Worm (Caenorhabditis elegans) whole organism, L4 larva: ENCODE data around the gene C50C3.5.

Experiments
- D1046.2 ChIP-seq: fragments of 200-800 bp; sonication (Bioruptor generic); IDR thresholded peaks from 2 replicates; pipeline ENCODE4 v1.3.6; 2022; ENCODE audit warnings: missing genetic modification characterization, missing compliant biosample characterization
- F37D6.2 ChIP-seq: sonication (generic microtip); optimal IDR thresholded peaks from 2 replicates; lab custom pipeline; 2016; ENCODE audit warnings: mild to moderate bottlenecking, missing genetic modification characterization, missing compliant biosample characterization
- T26A8.4 ChIP-seq: fragments of 200-800 bp; sonication (Bioruptor generic); IDR thresholded peaks from 2 replicates; pipeline ENCODE4 v1.3.6; 2022; ENCODE audit warnings: missing genetic modification characterization, missing compliant biosample characterization
- Y105C5A.15 ChIP-seq: fragments of 200-800 bp; sonication (Bioruptor generic); IDR thresholded peaks from 2 replicates; pipeline ENCODE4 v1.3.6; 2022; ENCODE audit warnings: missing genetic modification characterization, missing compliant biosample characterization
- Y75B8A.6 ChIP-seq: fragments of 200-800 bp; sonication (Bioruptor generic); IDR thresholded peaks from 2 replicates; pipeline ENCODE4 v1.3.6; 2022; ENCODE audit warnings: missing genetic modification reagents, missing genetic modification characterization, missing compliant biosample characterization
- ZK337.2 ChIP-seq: fragments of 200-800 bp; sonication (Bioruptor generic); IDR thresholded peaks from 2 replicates; pipeline ENCODE4 v1.3.6; 2022; ENCODE audit warnings: missing genetic modification reagents, missing genetic modification characterization, missing compliant biosample characterization
- ZK546.5 ChIP-seq, 2 experiments: sonication (generic microtip); optimal IDR thresholded peaks; 2 replicates each; lab custom pipeline; 2017; ENCODE audit warnings: missing biosample characterization in 2 of 2, missing genetic modification characterization in 2 of 2
- aly-2 ChIP-seq: sonication (generic microtip); optimal IDR thresholded peaks from 2 replicates; lab custom pipeline; 2018; ENCODE audit warnings: missing biosample characterization, missing genetic modification characterization
- ama-1 ChIP-seq: fragments of 150-350 bp; optimal IDR thresholded peaks from 2 replicates; lab custom pipeline; 2014; ENCODE audit warnings: inconsistent platforms, mixed read lengths
- ceh-28 ChIP-seq: fragments of 150-350 bp; optimal IDR thresholded peaks from 2 replicates; lab custom pipeline; 2014; ENCODE audit warnings: missing biosample characterization, missing genetic modification reagents, missing genetic modification characterization
- ceh-62 ChIP-seq: sonication (generic microtip); optimal IDR thresholded peaks from 2 replicates; lab custom pipeline; 2017; ENCODE audit warnings: missing biosample characterization, missing genetic modification characterization
- ces-1 ChIP-seq: fragments of 150-350 bp; sonication (generic microtip); optimal IDR thresholded peaks from 4 replicates; lab custom pipeline; 2014; ENCODE audit warnings: missing biosample characterization, missing genetic modification reagents, missing genetic modification characterization
- cey-2 ChIP-seq: sonication (generic microtip); optimal IDR thresholded peaks from 3 replicates; lab custom pipeline; 2017; ENCODE audit warnings: missing genetic modification characterization, mild to moderate bottlenecking, missing compliant biosample characterization, antibody characterized with exemption, borderline replicate concordance; ENCODE audit not compliant: insufficient read depth
- daf-16 ChIP-seq, 3 experiments: sonication (generic microtip); optimal IDR thresholded peaks; 2 replicates each; lab custom pipeline; 2016 to 2017; ENCODE audit warnings: missing genetic modification characterization in 3 of 3, missing genetic modification reagents in 3 of 3, mild to moderate bottlenecking in 2 of 3, missing compliant biosample characterization in 2 of 3, missing biosample characterization in 1 of 3, moderate library complexity in 1 of 3
- daf-19 ChIP-seq: fragments of 200-800 bp; sonication (Bioruptor generic); conservative IDR thresholded peaks from 2 replicates; pipeline ENCODE4 v1.3.6; 2022; ENCODE audit warnings: missing genetic modification characterization, missing compliant biosample characterization
- dmd-6 ChIP-seq: fragments of 200-800 bp; sonication (Bioruptor generic); IDR thresholded peaks from 2 replicates; pipeline ENCODE4 v1.3.6; 2022; ENCODE audit warnings: missing genetic modification reagents, missing genetic modification characterization, missing compliant biosample characterization
- dmd-9 ChIP-seq: fragments of 200-800 bp; sonication (Bioruptor generic); IDR thresholded peaks from 2 replicates; pipeline ENCODE4 v1.3.6; 2022; ENCODE audit warnings: missing genetic modification reagents, missing genetic modification characterization, missing compliant biosample characterization
- dpl-1 ChIP-seq: fragments of 150-350 bp; optimal IDR thresholded peaks from 2 replicates; lab custom pipeline; 2014; ENCODE audit warnings: missing biosample characterization, missing genetic modification reagents, missing genetic modification characterization
- dve-1 ChIP-seq: sonication (generic microtip); optimal IDR thresholded peaks from 2 replicates; lab custom pipeline; 2017; ENCODE audit warnings: antibody characterized with exemption, mild to moderate bottlenecking, missing genetic modification characterization, missing compliant biosample characterization; ENCODE audit not compliant: insufficient read depth
- egl-43 ChIP-seq: fragments of 200-800 bp; sonication (Bioruptor generic); IDR thresholded peaks from 2 replicates; pipeline ENCODE4 v1.3.6; 2022; ENCODE audit warnings: missing genetic modification reagents, missing genetic modification characterization, missing compliant biosample characterization
- hlh-11 ChIP-seq: fragments of 200-800 bp; sonication (Bioruptor generic); optimal IDR thresholded peaks from 2 replicates; lab custom pipeline; 2018; ENCODE audit warnings: mild to moderate bottlenecking, missing genetic modification characterization, missing compliant biosample characterization
- hmg-1.1 ChIP-seq: fragments of 200-800 bp; sonication (Bioruptor generic); IDR thresholded peaks from 2 replicates; pipeline ENCODE4 v1.3.6; 2022; ENCODE audit warnings: missing genetic modification reagents, missing genetic modification characterization, missing compliant biosample characterization
- jun-1 ChIP-seq: fragments of 150-350 bp; optimal IDR thresholded peaks from 2 replicates; lab custom pipeline; 2014; ENCODE audit warnings: missing biosample characterization, missing genetic modification reagents, missing genetic modification characterization
- lim-7 ChIP-seq: fragments of 200-800 bp; sonication (Bioruptor generic); IDR thresholded peaks from 2 replicates; pipeline ENCODE4 v1.3.6; 2022; ENCODE audit warnings: missing genetic modification characterization, missing compliant biosample characterization
- lin-1 ChIP-seq: fragments of 200-800 bp; sonication (Bioruptor generic); IDR thresholded peaks from 2 replicates; pipeline ENCODE4 v1.3.6; 2022; ENCODE audit warnings: missing genetic modification reagents, missing genetic modification characterization, missing compliant biosample characterization
- lin-15B ChIP-seq: fragments of 150-350 bp; sonication (generic microtip); optimal IDR thresholded peaks from 3 replicates; lab custom pipeline; 2014; ENCODE audit warnings: missing biosample characterization, missing genetic modification characterization
- lin-29 ChIP-seq: fragments of 200-800 bp; sonication (Bioruptor generic); IDR thresholded peaks from 2 replicates; pipeline ENCODE4 v1.3.6; 2022; ENCODE audit warnings: missing genetic modification reagents, missing genetic modification characterization, missing compliant biosample characterization
- lin-39 ChIP-seq: fragments of 150-350 bp; optimal IDR thresholded peaks from 2 replicates; lab custom pipeline; 2014; ENCODE audit warnings: missing biosample characterization, missing genetic modification reagents, missing genetic modification characterization
- lir-3 ChIP-seq: sonication (generic microtip); optimal IDR thresholded peaks from 2 replicates; lab custom pipeline; 2016; ENCODE audit warnings: mild to moderate bottlenecking, missing genetic modification characterization, missing compliant biosample characterization
- mes-2 ChIP-seq: sonication (generic microtip); optimal IDR thresholded peaks from 2 replicates; lab custom pipeline; 2016; ENCODE audit warnings: missing genotype, mild to moderate bottlenecking, missing genetic modification characterization, missing compliant biosample characterization; ENCODE audit not compliant: poor library complexity, severe bottlenecking
- mxl-2 ChIP-seq: fragments of 200-800 bp; sonication (Bioruptor generic); conservative IDR thresholded peaks from 2 replicates; pipeline ENCODE4 v1.3.6; 2022; ENCODE audit warnings: missing genetic modification reagents, missing genetic modification characterization, missing compliant biosample characterization
- nhr-10 ChIP-seq: fragments of 150-350 bp; optimal IDR thresholded peaks from 2 replicates; lab custom pipeline; 2014; ENCODE audit warnings: missing biosample characterization, missing genetic modification characterization
- nhr-102 ChIP-seq: sonication (generic microtip); optimal IDR thresholded peaks from 2 replicates; lab custom pipeline; 2016; ENCODE audit warnings: mild to moderate bottlenecking, missing genetic modification characterization, moderate library complexity, missing compliant biosample characterization
- nhr-237 ChIP-seq: sonication (generic microtip); optimal IDR thresholded peaks from 2 replicates; lab custom pipeline; 2017; ENCODE audit warnings: missing biosample characterization, missing genetic modification characterization
- nhr-28 ChIP-seq: fragments of 150-350 bp; optimal IDR thresholded peaks from 2 replicates; lab custom pipeline; 2014; ENCODE audit warnings: missing biosample characterization, missing genetic modification characterization
- nhr-42 ChIP-seq: fragments of 200-800 bp; sonication (Bioruptor generic); IDR thresholded peaks from 2 replicates; pipeline ENCODE4 v1.3.6; 2022; ENCODE audit warnings: missing genetic modification characterization, missing compliant biosample characterization
- nhr-48 ChIP-seq: sonication (generic microtip); optimal IDR thresholded peaks from 2 replicates; lab custom pipeline; 2016; ENCODE audit warnings: mild to moderate bottlenecking, missing genetic modification characterization, missing compliant biosample characterization
- nhr-77 ChIP-seq: fragments of 150-350 bp; optimal IDR thresholded peaks from 2 replicates; lab custom pipeline; 2014; ENCODE audit warnings: missing biosample characterization, missing genetic modification characterization
- rbr-2 ChIP-seq: sonication (generic microtip); optimal IDR thresholded peaks from 2 replicates; lab custom pipeline; 2016; ENCODE audit warnings: missing genotype, missing genetic modification characterization, missing compliant biosample characterization
- saeg-2 ChIP-seq: fragments of 200-800 bp; sonication (Bioruptor generic); IDR thresholded peaks from 2 replicates; pipeline ENCODE4 v1.3.6; 2022; ENCODE audit warnings: missing genetic modification reagents, missing genetic modification characterization, missing compliant biosample characterization
- sdz-12 ChIP-seq: fragments of 200-800 bp; sonication (Bioruptor generic); optimal IDR thresholded peaks from 2 replicates; lab custom pipeline; 2018; ENCODE audit warnings: mild to moderate bottlenecking, missing genetic modification characterization, missing compliant biosample characterization
- set-16 ChIP-seq: fragments of 200-800 bp; sonication (Bioruptor generic); IDR thresholded peaks from 2 replicates; pipeline ENCODE4 v1.3.6; 2022; ENCODE audit warnings: missing genetic modification reagents, missing genetic modification characterization, missing compliant biosample characterization
- skn-1 ChIP-seq: fragments of 150-350 bp; optimal IDR thresholded peaks from 2 replicates; lab custom pipeline; 2014; ENCODE audit warnings: missing biosample characterization, missing genetic modification characterization
- snpc-1.2 ChIP-seq: fragments of 200-800 bp; sonication (Bioruptor generic); IDR thresholded peaks from 2 replicates; pipeline ENCODE4 v1.3.6; 2022; ENCODE audit warnings: missing genetic modification reagents, missing genetic modification characterization, missing compliant biosample characterization
- spr-1 ChIP-seq: sonication (generic microtip); optimal IDR thresholded peaks from 2 replicates; lab custom pipeline; 2016; ENCODE audit warnings: mild to moderate bottlenecking, missing genetic modification characterization, missing compliant biosample characterization
- zfp-2 ChIP-seq: sonication (generic microtip); optimal IDR thresholded peaks from 2 replicates; lab custom pipeline; 2016; ENCODE audit warnings: mild to moderate bottlenecking, missing genetic modification characterization, missing compliant biosample characterization
- zip-11 ChIP-seq: fragments of 200-800 bp; sonication (Bioruptor generic); IDR thresholded peaks from 2 replicates; pipeline ENCODE4 v1.3.6; 2022; ENCODE audit warnings: missing genetic modification characterization, missing compliant biosample characterization
- zip-2 ChIP-seq: fragments of 150-350 bp; optimal IDR thresholded peaks from 2 replicates; lab custom pipeline; 2014; ENCODE audit warnings: missing biosample characterization, missing genetic modification characterization
- ztf-7 ChIP-seq: fragments of 150-350 bp; optimal IDR thresholded peaks from 2 replicates; lab custom pipeline; 2014; ENCODE audit warnings: missing biosample characterization, missing genetic modification characterization

Gene C50C3.5

DNA sequence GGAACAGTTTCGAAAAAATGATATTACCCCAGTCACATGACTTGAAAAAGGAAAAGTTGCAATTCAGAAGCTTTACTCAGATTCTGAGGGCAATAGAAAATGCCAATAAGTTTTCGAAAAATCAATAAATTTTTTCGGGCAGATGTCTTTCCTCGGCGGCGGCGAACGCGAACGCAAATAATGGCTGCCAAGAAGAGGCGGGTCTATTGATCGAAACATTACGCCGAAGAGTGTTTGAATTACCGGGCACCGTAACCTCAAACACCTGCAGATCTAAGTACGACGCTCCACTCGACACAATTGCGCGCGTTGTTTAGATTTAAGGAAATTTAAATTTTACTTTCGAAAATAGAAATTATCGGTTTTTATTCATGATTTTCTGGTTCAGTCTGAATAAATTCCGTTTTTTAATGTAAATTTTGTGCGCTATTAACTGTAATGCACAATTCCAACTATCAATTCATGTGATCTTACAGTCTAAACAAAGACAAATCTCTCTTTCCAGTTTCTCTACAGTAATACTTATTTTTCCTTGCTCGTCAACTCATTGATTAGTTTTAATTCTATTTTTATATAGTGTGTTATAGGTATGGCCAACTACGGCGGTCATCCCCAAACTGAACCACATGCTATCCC is 15.1 kb upstream of the C50C3.5 start, which contains the start of gene prp-8:
TSS of gene prp-8 (plus strand) at position 586 of the 636 bp plus-strand sequence.
- TF ChIP-seq dve-1: peak; percentile 92
- TF ChIP-seq zfp-2 (tag; lab: Kevin White, UChicago): peak; percentile 75
- no peak for TF ChIP-seq zip-11 (GFP tag; lab: Robert Waterston, UW)
- TF ChIP-seq ceh-28 (tag; lab: Kevin White, UChicago): peak; percentile 77
- TF ChIP-seq cey-2 (tag; lab: Kevin White, UChicago): no peak
- no peak for TF ChIP-seq D1046.2 (GFP tag; lab: Robert Waterston, UW)
- TF ChIP-seq egl-43: peak; percentile 53; the same call in 1 of the 2 replicates
- TF ChIP-seq set-16 (GFP tag; lab: Robert Waterston, UW): no peak
- 0 out of 2 replicates have a peak, but pooled peaks have one; percentile 26 for TF ChIP-seq nhr-42 (GFP tag; lab: Robert Waterston, UW)
- TF ChIP-seq nhr-102 (tag; lab: Kevin White, UChicago): peak; percentile 20
- no peak for TF ChIP-seq skn-1
- peak; percentile 74 for TF ChIP-seq T26A8.4 (GFP tag; lab: Robert Waterston, UW)
- peak in 1 of 2 experiments; percentile 94 for TF ChIP-seq ZK546.5 (tag; optimal IDR thresholded peaks at IDR 0.05; lab: Kevin White, UChicago)
- peak; percentile 58; the same call in 1 of the 2 replicates for TF ChIP-seq Y75B8A.6 (GFP tag; lab: Robert Waterston, UW)
- TF ChIP-seq aly-2 (tag; lab: Kevin White, UChicago): no peak
- no peak for TF ChIP-seq Y105C5A.15 (GFP tag; lab: Robert Waterston, UW)
- no peak for TF ChIP-seq nhr-237 (tag; lab: Kevin White, UChicago)
- TF ChIP-seq nhr-10 (tag; lab: Kevin White, UChicago): no peak
- TF ChIP-seq dmd-6 (GFP tag; lab: Robert Waterston, UW): peak; percentile 68
- peak; percentile 29 for TF ChIP-seq lin-15B (tag; lab: Kevin White, UChicago)
- no peak for TF ChIP-seq sdz-12 (GFP tag; lab: Kevin White, UChicago)
- TF ChIP-seq hmg-1.1 (GFP tag; lab: Robert Waterston, UW): peak; percentile 76
- no peak for TF ChIP-seq mxl-2 (GFP tag; lab: Robert Waterston, UW)
- no peak for TF ChIP-seq saeg-2 (GFP tag; lab: Robert Waterston, UW)
- TF ChIP-seq zip-2 (tag; lab: Kevin White, UChicago): no peak
- TF ChIP-seq ces-1 (GFP tag; lab: Kevin White, UChicago): no peak
- peak; percentile 85 for TF ChIP-seq rbr-2 (tag; lab: Kevin White, UChicago)
- peak; percentile 69 for TF ChIP-seq nhr-77
- no peak for TF ChIP-seq lin-39 (tag; lab: Kevin White, UChicago)
- peak; percentile 95 for TF ChIP-seq mes-2 (tag; lab: Kevin White, UChicago)
- peak; percentile 83 for TF ChIP-seq hlh-11 (tag; lab: Kevin White, UChicago)
- TF ChIP-seq daf-19: no peak
- TF ChIP-seq ZK337.2 (GFP tag; lab: Robert Waterston, UW): no peak
- peak; percentile 62 for TF ChIP-seq F37D6.2 (tag; lab: Kevin White, UChicago)
- no peak for TF ChIP-seq lin-29 (GFP tag; lab: Robert Waterston, UW)
- TF ChIP-seq lir-3 (tag; lab: Kevin White, UChicago): no peak
- TF ChIP-seq lim-7 (GFP tag; lab: Robert Waterston, UW): no peak
- TF ChIP-seq ama-1 (lab: Kevin White, UChicago): peak; percentile 78
- no peak for TF ChIP-seq jun-1 (tag; lab: Kevin White, UChicago)
- TF ChIP-seq dpl-1 (GFP tag; lab: Kevin White, UChicago): peak; percentile 91
- TF ChIP-seq nhr-48 (tag; lab: Kevin White, UChicago): peak; percentile 16
- peak; percentile 31 for TF ChIP-seq spr-1
- peak; percentile 51 for TF ChIP-seq nhr-28 (tag; lab: Kevin White, UChicago)
- TF ChIP-seq ztf-7 (tag; lab: Kevin White, UChicago): no peak
- 0 out of 2 replicates have a peak, but pooled peaks have one; percentile 23 for TF ChIP-seq snpc-1.2
- no peak for TF ChIP-seq daf-16 (GFP tag; optimal IDR thresholded peaks at IDR 0.05; lab: Kevin White, UChicago)
- peak; percentile 74 for TF ChIP-seq daf-16 (tag; optimal IDR thresholded peaks at IDR 0.05; lab: Kevin White, UChicago)
- TF ChIP-seq ceh-62: no peak
- 0 out of 2 replicates have a peak, but pooled peaks have one; percentile 32 for TF ChIP-seq lin-1 (GFP tag; lab: Robert Waterston, UW)
- peak; percentile 50; the same call in 1 of the 2 replicates for TF ChIP-seq dmd-9 (GFP tag; lab: Robert Waterston, UW)
